Worm (Caenorhabditis elegans) whole organism, L2 larva: ENCODE data around the gene Y37H2A.1.

Source experiments
- C34F6.9 ChIP-seq: fragments of 150-350 bp; optimal IDR thresholded peaks from 2 replicates; lab custom pipeline; 2014; ENCODE audit warnings: missing biosample characterization, missing genetic modification characterization
- F13H6.1 ChIP-seq: sonication (generic microtip); optimal IDR thresholded peaks from 2 replicates; lab custom pipeline; 2016; ENCODE audit warnings: missing genetic modification characterization, missing compliant biosample characterization
- R02D3.7 ChIP-seq: fragments of 150-350 bp; optimal IDR thresholded peaks from 2 replicates; lab custom pipeline; 2014; ENCODE audit warnings: missing biosample characterization, missing genetic modification characterization
- Y55F3AM.14 ChIP-seq: fragments of 200-800 bp; sonication (Bioruptor generic); optimal IDR thresholded peaks from 2 replicates; lab custom pipeline; 2018; ENCODE audit warnings: mild to moderate bottlenecking, missing genetic modification characterization, missing compliant biosample characterization
- ZK546.5 ChIP-seq: sonication (generic microtip); optimal IDR thresholded peaks from 2 replicates; lab custom pipeline; 2017; ENCODE audit warnings: missing biosample characterization, missing genetic modification characterization
- alr-1 ChIP-seq: fragments of 150-350 bp; optimal IDR thresholded peaks from 2 replicates; lab custom pipeline; 2014; ENCODE audit warnings: missing biosample characterization, missing genetic modification characterization
- aly-2 ChIP-seq: fragments of 150-350 bp; optimal IDR thresholded peaks from 2 replicates; lab custom pipeline; 2014; ENCODE audit warnings: missing biosample characterization, missing genetic modification characterization
- ama-1 ChIP-seq: fragments of 150-350 bp; optimal IDR thresholded peaks from 2 replicates; lab custom pipeline; 2018; ENCODE audit warnings: inconsistent platforms
- blmp-1 ChIP-seq: sonication (generic microtip); optimal IDR thresholded peaks from 2 replicates; lab custom pipeline; 2017; ENCODE audit warnings: missing genetic modification characterization, mild to moderate bottlenecking, missing compliant biosample characterization, antibody characterized with exemption, moderate library complexity; ENCODE audit not compliant: insufficient read depth
- ceh-16 ChIP-seq: fragments of 150-350 bp; optimal IDR thresholded peaks from 2 replicates; lab custom pipeline; 2014; ENCODE audit warnings: missing biosample characterization, missing genetic modification characterization
- ceh-82 ChIP-seq: fragments of 150-350 bp; optimal IDR thresholded peaks from 2 replicates; lab custom pipeline; 2014; ENCODE audit warnings: missing biosample characterization, missing genetic modification characterization
- dmd-4 ChIP-seq: sonication (generic microtip); optimal IDR thresholded peaks from 2 replicates; lab custom pipeline; 2017; ENCODE audit warnings: missing biosample characterization, missing genetic modification characterization
- egl-27 ChIP-seq: sonication (generic microtip); optimal IDR thresholded peaks from 3 replicates; lab custom pipeline; 2017; ENCODE audit warnings: missing biosample characterization, missing genetic modification reagents, missing genetic modification characterization
- elt-1 ChIP-seq: fragments of 150-350 bp; optimal IDR thresholded peaks from 2 replicates; lab custom pipeline; 2014; ENCODE audit warnings: missing biosample characterization, missing genetic modification characterization
- elt-3 ChIP-seq: sonication (generic microtip); optimal IDR thresholded peaks from 2 replicates; lab custom pipeline; 2017; ENCODE audit warnings: missing biosample characterization, missing genetic modification characterization
- fos-1 ChIP-seq: fragments of 150-350 bp; optimal IDR thresholded peaks from 2 replicates; lab custom pipeline; 2014; ENCODE audit warnings: missing biosample characterization, missing genetic modification characterization
- gmeb-1 ChIP-seq: fragments of 150-350 bp; optimal IDR thresholded peaks from 2 replicates; lab custom pipeline; 2014; ENCODE audit warnings: missing biosample characterization, missing genetic modification characterization
- lin-11 ChIP-seq: fragments of 150-350 bp; sonication (generic microtip); optimal IDR thresholded peaks from 2 replicates; lab custom pipeline; 2014; ENCODE audit warnings: missing biosample characterization, missing genetic modification characterization, inconsistent platforms, mixed read lengths
- lin-13 ChIP-seq: fragments of 150-350 bp; optimal IDR thresholded peaks from 2 replicates; lab custom pipeline; 2014; ENCODE audit warnings: missing biosample characterization, missing genetic modification reagents, missing genetic modification characterization
- lin-39 ChIP-seq: fragments of 150-350 bp; optimal IDR thresholded peaks from 2 replicates; lab custom pipeline; 2014; ENCODE audit warnings: missing biosample characterization, missing genetic modification reagents, missing genetic modification characterization
- lsy-2 ChIP-seq, 2 experiments: fragments of 150-350 bp in 1 of 2; sonication (generic microtip) in 1 of 2; optimal IDR thresholded peaks; 2 replicates each; lab custom pipeline; 2014 to 2017; ENCODE audit warnings: missing biosample characterization in 2 of 2, missing genetic modification characterization in 2 of 2
- mab-5 ChIP-seq: fragments of 150-350 bp; optimal IDR thresholded peaks from 2 replicates; lab custom pipeline; 2014; ENCODE audit warnings: missing biosample characterization, missing genetic modification characterization
- mbf-1 ChIP-seq: sonication (generic microtip); optimal IDR thresholded peaks from 2 replicates; lab custom pipeline; 2017; ENCODE audit warnings: missing biosample characterization, missing genetic modification characterization
- mdl-1 ChIP-seq, 2 experiments: fragments of 150-350 bp in 1 of 2; sonication (generic microtip) in 1 of 2; optimal IDR thresholded peaks; 2 replicates each; lab custom pipeline; 2017; ENCODE audit warnings: missing biosample characterization in 2 of 2, missing genetic modification characterization in 2 of 2
- nhr-10 ChIP-seq: sonication (generic microtip); optimal IDR thresholded peaks from 2 replicates; lab custom pipeline; 2017; ENCODE audit warnings: missing biosample characterization, missing genetic modification characterization
- nhr-11 ChIP-seq: fragments of 150-350 bp; optimal IDR thresholded peaks from 2 replicates; lab custom pipeline; 2014; ENCODE audit warnings: missing biosample characterization, missing genetic modification characterization
- nhr-12 ChIP-seq: fragments of 150-350 bp; optimal IDR thresholded peaks from 2 replicates; lab custom pipeline; 2014; ENCODE audit warnings: missing biosample characterization, missing genetic modification characterization
- nhr-21 ChIP-seq: fragments of 150-350 bp; optimal IDR thresholded peaks from 2 replicates; lab custom pipeline; 2014; ENCODE audit warnings: missing biosample characterization, missing genetic modification characterization
- nhr-23 ChIP-seq: fragments of 150-350 bp; optimal IDR thresholded peaks from 2 replicates; lab custom pipeline; 2014; ENCODE audit warnings: missing biosample characterization, missing genetic modification reagents, missing genetic modification characterization
- nhr-237 ChIP-seq: fragments of 150-350 bp; optimal IDR thresholded peaks from 2 replicates; lab custom pipeline; 2014; ENCODE audit warnings: missing biosample characterization, missing genetic modification characterization
- nhr-25 ChIP-seq: fragments of 150-350 bp; sonication (generic microtip); optimal IDR thresholded peaks from 3 replicates; lab custom pipeline; 2014; ENCODE audit warnings: missing biosample characterization, missing genetic modification characterization
- nhr-6 ChIP-seq: fragments of 150-350 bp; optimal IDR thresholded peaks from 2 replicates; lab custom pipeline; 2014; ENCODE audit warnings: missing biosample characterization, missing genetic modification characterization
- peb-1 ChIP-seq: fragments of 150-350 bp; optimal IDR thresholded peaks from 2 replicates; lab custom pipeline; 2014; ENCODE audit warnings: missing biosample characterization, missing genetic modification characterization
- sem-4 ChIP-seq: fragments of 150-350 bp; optimal IDR thresholded peaks from 2 replicates; lab custom pipeline; 2014; ENCODE audit warnings: missing biosample characterization, missing genetic modification reagents, missing genetic modification characterization
- skn-1 ChIP-seq: sonication (generic microtip); optimal IDR thresholded peaks from 2 replicates; lab custom pipeline; 2017; ENCODE audit warnings: missing biosample characterization, missing genetic modification characterization
- sma-9 ChIP-seq, 2 experiments: fragments of 150-350 bp in 1 of 2; sonication (generic microtip) in 1 of 2; optimal IDR thresholded peaks; 2 replicates each; lab custom pipeline; 2014 to 2016; ENCODE audit warnings: missing genetic modification characterization in 2 of 2, mild to moderate bottlenecking in 1 of 2, missing biosample characterization in 1 of 2, missing compliant biosample characterization in 1 of 2, missing genetic modification reagents in 1 of 2, moderate library complexity in 1 of 2
- snpc-4 ChIP-seq: fragments of 150-350 bp; optimal IDR thresholded peaks from 2 replicates; lab custom pipeline; 2014; ENCODE audit warnings: missing biosample characterization, missing genetic modification characterization
- unc-39 ChIP-seq: fragments of 150-350 bp; optimal IDR thresholded peaks from 2 replicates; lab custom pipeline; 2014; ENCODE audit warnings: missing biosample characterization, missing genetic modification characterization
- unc-55 ChIP-seq: fragments of 150-350 bp; sonication (generic microtip); optimal IDR thresholded peaks from 3 replicates; lab custom pipeline; 2014; ENCODE audit warnings: missing biosample characterization, missing genetic modification reagents, missing genetic modification characterization
- unc-62 ChIP-seq: fragments of 150-350 bp; optimal IDR thresholded peaks from 2 replicates; lab custom pipeline; 2014; ENCODE audit warnings: missing biosample characterization, missing genetic modification reagents, missing genetic modification characterization
- zag-1 ChIP-seq: fragments of 150-350 bp; optimal IDR thresholded peaks from 2 replicates; lab custom pipeline; 2014; ENCODE audit warnings: missing biosample characterization, missing genetic modification characterization
- ztf-1 ChIP-seq: fragments of 200-800 bp; sonication (Bioruptor generic); conservative IDR thresholded peaks from 2 replicates; pipeline ENCODE4 v1.3.6; 2022; ENCODE audit warnings: missing genetic modification characterization, missing compliant biosample characterization
- ztf-11 ChIP-seq: sonication (generic microtip); optimal IDR thresholded peaks from 2 replicates; lab custom pipeline; 2017; ENCODE audit warnings: missing biosample characterization, missing genetic modification characterization
- ztf-4 ChIP-seq: fragments of 150-350 bp; optimal IDR thresholded peaks from 2 replicates; lab custom pipeline; 2014; ENCODE audit warnings: missing biosample characterization, missing genetic modification characterization

The Y37H2A.1 gene

ce11 chrV:18107969-18108368 is at the start of gene Y37H2A.1:
Gene Y37H2A.1, plus strand, starts transcription at chrV:18108269.
- TF ChIP-seq mdl-1 (tag; optimal IDR thresholded peaks at IDR 0.05; lab: Kevin White, UChicago) (no peak), fos-1 (tag; lab: Kevin White, UChicago) (no peak), zag-1 (no peak), ztf-1 (GFP tag; lab: Robert Waterston, UW) (no peak), nhr-11 (tag; lab: Kevin White, UChicago) (no peak), ztf-11 (tag; lab: Kevin White, UChicago) (no peak), nhr-25 (tag; lab: Kevin White, UChicago) (no peak), ceh-82 (no peak), aly-2 (no peak), gmeb-1 (tag; lab: Kevin White, UChicago) (no peak), R02D3.7 (tag; lab: Kevin White, UChicago) (no peak), nhr-23 (tag; lab: Kevin White, UChicago) (no peak)

DNA sequence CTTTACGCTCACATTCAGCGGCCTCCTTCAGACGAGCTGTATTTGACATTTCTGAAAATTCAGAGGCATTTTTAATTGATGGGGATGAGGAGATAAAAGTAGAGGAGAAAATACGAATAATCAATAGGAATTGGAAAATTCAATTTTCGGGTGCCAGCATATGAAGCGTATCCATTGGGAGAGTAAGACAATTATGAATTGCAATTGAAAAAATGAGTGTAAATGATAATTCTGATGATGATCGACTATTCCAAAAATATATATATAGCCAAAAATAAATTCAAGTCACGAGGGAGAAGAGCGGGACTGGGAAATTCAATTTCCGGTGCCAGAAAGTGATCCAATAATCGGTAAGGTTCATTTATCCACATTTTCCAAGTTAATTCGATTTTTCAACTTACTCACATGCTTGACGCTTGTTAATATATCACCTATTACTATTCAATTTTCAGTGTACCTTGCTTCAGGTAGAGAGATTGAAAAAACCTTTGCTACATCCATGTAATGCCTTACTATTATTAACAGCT is 41.7 kb upstream of the Y37H2A.1 start, which contains the start of gene Y59A8B.8:
Gene Y59A8B.8, minus strand, starts transcription at position 51 of the 527 bp plus-strand sequence.
- TF ChIP-seq sma-9 (GFP tag; optimal IDR thresholded peaks at IDR 0.05; lab: Kevin White, UChicago) (no peak), sma-9 (tag; optimal IDR thresholded peaks at IDR 0.05; lab: Kevin White, UChicago) (no peak), nhr-6 (no peak), lin-39 (tag; lab: Kevin White, UChicago) (no peak), elt-1 (tag; lab: Kevin White, UChicago) (no peak), R02D3.7 (tag; lab: Kevin White, UChicago) (no peak), nhr-237 (tag; lab: Kevin White, UChicago) (no peak), mbf-1 (tag; lab: Kevin White, UChicago) (no peak), ztf-1 (GFP tag; lab: Robert Waterston, UW) (no peak)

ce11 chrV:18069195-18069594 is 38.9 kb upstream of the Y37H2A.1 start:
- TF ChIP-seq unc-55 (GFP tag; lab: Kevin White, UChicago), result peak; percentile 41

DNA sequence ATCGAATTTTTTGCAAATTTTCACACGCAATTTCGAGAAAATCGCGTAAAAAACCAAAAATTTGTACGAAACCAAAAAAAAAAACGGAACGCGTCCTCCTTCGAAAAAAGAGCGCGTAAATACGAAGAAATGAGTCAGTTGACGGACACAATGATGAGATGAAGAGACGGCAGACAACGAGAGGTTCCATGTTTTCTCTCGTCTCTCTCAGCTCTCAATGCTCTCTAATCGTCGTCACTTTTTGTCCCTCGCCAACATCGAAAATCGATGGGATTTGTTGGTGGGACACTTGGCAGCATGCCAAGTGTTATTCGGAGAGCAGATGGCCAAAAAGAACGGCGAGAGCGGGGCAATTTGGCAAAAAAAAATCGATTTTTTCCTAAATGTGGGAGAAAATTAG is 28.9 kb upstream of the Y37H2A.1 start:
- peak; percentile 6 for TF ChIP-seq blmp-1
- peak; percentile 73 for TF ChIP-seq snpc-4
- TF ChIP-seq zag-1, result peak; percentile 63
- TF ChIP-seq elt-1 (tag; lab: Kevin White, UChicago), result no peak
- TF ChIP-seq nhr-12 (tag; lab: Kevin White, UChicago), result no peak
- TF ChIP-seq ceh-16, result no peak
- no peak for TF ChIP-seq nhr-237 (tag; lab: Kevin White, UChicago)
- TF ChIP-seq dmd-4 (tag; lab: Kevin White, UChicago), result no peak
- no peak for TF ChIP-seq peb-1 (tag; lab: Kevin White, UChicago)
- peak; percentile 58 for TF ChIP-seq lin-11 (tag; lab: Kevin White, UChicago)
- TF ChIP-seq unc-62, result peak; percentile 27
- peak; percentile 77 for TF ChIP-seq egl-27
- TF ChIP-seq ceh-82, result peak; percentile 48
- no peak for TF ChIP-seq nhr-11 (tag; lab: Kevin White, UChicago)
- peak; percentile 79 for TF ChIP-seq lin-13 (GFP tag; lab: Kevin White, UChicago)
- peak; percentile 87 for TF ChIP-seq sma-9 (GFP tag; optimal IDR thresholded peaks at IDR 0.05; lab: Kevin White, UChicago)
- TF ChIP-seq sma-9 (tag; optimal IDR thresholded peaks at IDR 0.05; lab: Kevin White, UChicago), result no peak
- peak; percentile 95 for TF ChIP-seq fos-1 (tag; lab: Kevin White, UChicago)
- TF ChIP-seq ztf-11 (tag; lab: Kevin White, UChicago), result no peak
- peak; percentile 37 for TF ChIP-seq nhr-21 (tag; lab: Kevin White, UChicago)
- no peak for TF ChIP-seq ZK546.5
- TF ChIP-seq unc-55 (GFP tag; lab: Kevin White, UChicago), result peak; percentile 77
- TF ChIP-seq unc-39 (tag; lab: Kevin White, UChicago), result no peak
- peak; percentile 96 for TF ChIP-seq C34F6.9 (tag; lab: Kevin White, UChicago)
- no peak for TF ChIP-seq mbf-1 (tag; lab: Kevin White, UChicago)
- TF ChIP-seq skn-1 (tag; lab: Kevin White, UChicago), result no peak
- TF ChIP-seq mab-5, result peak; percentile 91
- peak; percentile 57 for TF ChIP-seq sem-4 (tag; lab: Kevin White, UChicago)
- TF ChIP-seq nhr-6, result peak; percentile 83
- peak; percentile 66 to 90 for TF ChIP-seq lsy-2 (tag; optimal IDR thresholded peaks at IDR 0.05; lab: Kevin White, UChicago)
- no peak for TF ChIP-seq ztf-1 (GFP tag; lab: Robert Waterston, UW)
- peak; percentile 30 for TF ChIP-seq ama-1 (lab: Kevin White, UChicago)
- no peak for TF ChIP-seq alr-1 (tag; lab: Kevin White, UChicago)
- TF ChIP-seq lin-39 (tag; lab: Kevin White, UChicago), result no peak
- TF ChIP-seq F13H6.1 (tag; lab: Kevin White, UChicago), result peak; percentile 84
- no peak for TF ChIP-seq Y55F3AM.14 (GFP tag; lab: Kevin White, UChicago)
- TF ChIP-seq ztf-4 (tag; lab: Kevin White, UChicago), result no peak
- peak; percentile 74 for TF ChIP-seq gmeb-1 (tag; lab: Kevin White, UChicago)
- TF ChIP-seq nhr-23 (tag; lab: Kevin White, UChicago), result no peak
- peak; percentile 18 for TF ChIP-seq nhr-10 (tag; lab: Kevin White, UChicago)
- TF ChIP-seq nhr-25 (tag; lab: Kevin White, UChicago), result no peak
- TF ChIP-seq R02D3.7 (tag; lab: Kevin White, UChicago), result no peak
- no peak for TF ChIP-seq aly-2
- no peak for TF ChIP-seq elt-3 (tag; lab: Kevin White, UChicago)
